Fruit fly (Drosophila melanogaster) whole organism, prepupa: Measurements from ENCODE around the gene CG14540.

Experiments used
- CG10631 ChIP-seq: fragments of 200-800 bp; sonication (Bioruptor generic); optimal IDR thresholded peaks from 2 replicates; lab custom pipeline; 2016; ENCODE audit warnings: missing biosample characterization, missing genetic modification characterization
- CG11902 ChIP-seq: fragments of 200-800 bp; sonication (Bioruptor generic); optimal IDR thresholded peaks from 3 replicates; lab custom pipeline; 2016; ENCODE audit warnings: missing biosample characterization, missing genetic modification characterization
- CG3032 ChIP-seq: fragments of 200-800 bp; optimal IDR thresholded peaks from 2 replicates; lab custom pipeline; 2019; ENCODE audit warnings: missing biosample characterization, mild to moderate bottlenecking, missing genetic modification characterization, moderate library complexity
- CG31627 ChIP-seq: fragments of 200-800 bp; sonication (Bioruptor generic); optimal IDR thresholded peaks from 3 replicates; lab custom pipeline; 2016; ENCODE audit warnings: missing biosample characterization, missing genetic modification characterization
- CG34406 ChIP-seq: fragments of 200-800 bp; sonication (Bioruptor generic); optimal IDR thresholded peaks from 3 replicates; lab custom pipeline; 2016; ENCODE audit warnings: missing biosample characterization, missing genetic modification characterization
- CG6276 ChIP-seq: fragments of 200-800 bp; sonication (Bioruptor generic); optimal IDR thresholded peaks from 2 replicates; lab custom pipeline; 2017; ENCODE audit warnings: missing biosample characterization, mild to moderate bottlenecking, missing genetic modification characterization
- CG7368 ChIP-seq: fragments of 200-800 bp; sonication (Bioruptor generic); optimal IDR thresholded peaks from 3 replicates; lab custom pipeline; 2016; ENCODE audit warnings: missing biosample characterization, missing genetic modification characterization
- CG8319 ChIP-seq: fragments of 200-800 bp; sonication (Bioruptor generic); optimal IDR thresholded peaks from 3 replicates; lab custom pipeline; 2016; ENCODE audit warnings: missing biosample characterization, missing genetic modification characterization
- Eip78C ChIP-seq: fragments of 200-800 bp; sonication (Bioruptor generic); peaks from one replicate; lab custom pipeline; 2016; ENCODE audit warnings: missing biosample characterization, missing genetic modification characterization
- Ets21C ChIP-seq: fragments of 200-800 bp; sonication (Bioruptor generic); optimal IDR thresholded peaks from 3 replicates; lab custom pipeline; 2016; ENCODE audit warnings: missing biosample characterization, missing genetic modification characterization
- Ets96B ChIP-seq: fragments of 200-800 bp; optimal IDR thresholded peaks from 2 replicates; lab custom pipeline; 2019; ENCODE audit warnings: missing biosample characterization, mild to moderate bottlenecking, missing genetic modification characterization, moderate library complexity
- Gug ChIP-seq: fragments of 200-800 bp; sonication (Bioruptor generic); IDR thresholded peaks from 2 replicates; pipeline ENCODE4 v1.3.6; 2022; ENCODE audit warnings: missing biosample characterization, missing genetic modification characterization
- cyc ChIP-seq: fragments of 200-800 bp; sonication (Bioruptor generic); optimal IDR thresholded peaks from 3 replicates; lab custom pipeline; 2016; ENCODE audit warnings: missing biosample characterization, missing genetic modification characterization
- fkh ChIP-seq: fragments of 200-800 bp; sonication (Bioruptor generic); optimal IDR thresholded peaks from 3 replicates; lab custom pipeline; 2017; ENCODE audit warnings: missing biosample characterization, mild to moderate bottlenecking, missing genetic modification characterization, moderate library complexity
- salr ChIP-seq, 2 experiments: fragments of 200-800 bp; sonication (Bioruptor generic); optimal IDR thresholded peaks; 3 replicates each; lab custom pipeline; 2016 to 2018; ENCODE audit warnings: missing biosample characterization in 2 of 2, missing genetic modification characterization in 2 of 2, mild to moderate bottlenecking in 1 of 2

Gene CG14540

dm6 chr3R:26010628-26011027, 51.5 kb downstream of the CG14540 start (continued):
- TF ChIP-seq Ets96B (tag; lab: Kevin White, UChicago) (no peak), Eip78C (GFP tag; lab: Kevin White, UChicago) (no peak), Ets21C (GFP tag; lab: Kevin White, UChicago) (no peak), CG8319 (no peak), CG10631 (GFP tag; lab: Kevin White, UChicago) (no peak), CG11902 (GFP tag; lab: Kevin White, UChicago) (no peak), fkh (GFP tag; lab: Kevin White, UChicago) (peak; percentile 37), CG31627 (GFP tag; lab: Kevin White, UChicago) (no peak), Gug (GFP tag; lab: Robert Waterston, UW) (no peak), cyc (GFP tag; lab: Kevin White, UChicago) (no peak), CG34406 (GFP tag; lab: Kevin White, UChicago) (no peak), CG3032 (tag; lab: Kevin White, UChicago) (no peak), salr (GFP tag; optimal IDR thresholded peaks at IDR 0.05; lab: Kevin White, UChicago) (no peak), CG7368 (no peak), CG6276 (GFP tag; lab: Kevin White, UChicago) (no peak)
